Worm (Caenorhabditis elegans) whole organism, L1 larva: Measurements from ENCODE around the gene C23H3.5.

Source experiments
- C04F5.9 ChIP-seq: sonication (generic microtip); optimal IDR thresholded peaks from 2 replicates; lab custom pipeline; 2016; ENCODE audit warnings: missing genetic modification characterization, missing compliant biosample characterization
- ceh-8 ChIP-seq: fragments of 200-800 bp; sonication (Bioruptor generic); optimal IDR thresholded peaks from 2 replicates; lab custom pipeline; 2018; ENCODE audit warnings: mild to moderate bottlenecking, missing genetic modification characterization, moderate library complexity, missing compliant biosample characterization
- ceh-90 ChIP-seq: sonication (generic microtip); optimal IDR thresholded peaks from 2 replicates; lab custom pipeline; 2016; ENCODE audit warnings: missing genetic modification characterization, missing compliant biosample characterization
- efl-3 ChIP-seq: fragments of 200-800 bp; sonication (Bioruptor generic); optimal IDR thresholded peaks from 2 replicates; lab custom pipeline; 2018; ENCODE audit warnings: mild to moderate bottlenecking, missing genetic modification characterization, missing compliant biosample characterization
- egl-27 ChIP-seq, 2 experiments: fragments of 150-350 bp in 1 of 2; sonication (generic microtip); optimal IDR thresholded peaks; 3 replicates each; lab custom pipeline; 2017 to 2018; ENCODE audit warnings: missing biosample characterization in 2 of 2, missing genetic modification characterization in 2 of 2, missing genetic modification reagents in 2 of 2
- fkh-10 ChIP-seq: sonication (generic microtip); optimal IDR thresholded peaks from 2 replicates; lab custom pipeline; 2017; ENCODE audit warnings: missing biosample characterization, missing genetic modification reagents, missing genetic modification characterization
- jun-1 ChIP-seq: fragments of 150-350 bp; optimal IDR thresholded peaks from 2 replicates; lab custom pipeline; 2014; ENCODE audit warnings: missing biosample characterization, missing genetic modification reagents, missing genetic modification characterization
- lin-13 ChIP-seq: fragments of 150-350 bp; optimal IDR thresholded peaks from 2 replicates; lab custom pipeline; 2014; ENCODE audit warnings: missing biosample characterization, missing genetic modification reagents, missing genetic modification characterization
- lin-39 ChIP-seq: fragments of 150-350 bp; optimal IDR thresholded peaks from 2 replicates; lab custom pipeline; 2014; ENCODE audit warnings: missing biosample characterization, missing genetic modification reagents, missing genetic modification characterization
- lir-3 ChIP-seq: sonication (generic microtip); optimal IDR thresholded peaks from 2 replicates; lab custom pipeline; 2016; ENCODE audit warnings: mild to moderate bottlenecking, missing genetic modification characterization, moderate library complexity, missing compliant biosample characterization; ENCODE audit not compliant: poor library complexity
- mep-1 ChIP-seq: fragments of 150-350 bp; optimal IDR thresholded peaks from 2 replicates; lab custom pipeline; 2014; ENCODE audit warnings: missing biosample characterization, missing genetic modification characterization
- pqm-1 ChIP-seq: sonication (generic microtip); optimal IDR thresholded peaks from 3 replicates; lab custom pipeline; 2017; ENCODE audit warnings: missing biosample characterization, missing genetic modification characterization
- skn-1 ChIP-seq: fragments of 150-350 bp; optimal IDR thresholded peaks from 2 replicates; lab custom pipeline; 2014; ENCODE audit warnings: missing biosample characterization, missing genetic modification characterization
- tlp-1 ChIP-seq: fragments of 150-350 bp; optimal IDR thresholded peaks from 2 replicates; lab custom pipeline; 2014; ENCODE audit warnings: missing biosample characterization, missing genetic modification characterization

- TF ChIP-seq lin-39 (tag; lab: Kevin White, UChicago), result no peak
- no peak for TF ChIP-seq lin-13 (GFP tag; lab: Kevin White, UChicago)
- no peak for TF ChIP-seq egl-27 (tag; optimal IDR thresholded peaks at IDR 0.05; lab: Kevin White, UChicago)
- TF ChIP-seq ceh-90 (tag; lab: Kevin White, UChicago), result no peak
- no peak for TF ChIP-seq pqm-1 (tag; lab: Kevin White, UChicago)
- TF ChIP-seq jun-1 (tag; lab: Kevin White, UChicago), result no peak
- no peak for TF ChIP-seq skn-1 (tag; lab: Kevin White, UChicago)
- no peak for TF ChIP-seq mep-1 (tag; lab: Kevin White, UChicago)
- TF ChIP-seq ceh-8, result no peak
- no peak for TF ChIP-seq lir-3 (tag; lab: Kevin White, UChicago)
- no peak for TF ChIP-seq efl-3 (GFP tag; lab: Kevin White, UChicago)
- no peak for TF ChIP-seq C04F5.9 (tag; lab: Kevin White, UChicago)
- no peak for TF ChIP-seq tlp-1
- no peak for TF ChIP-seq fkh-10
These were observed 19.1 kb upstream of the C23H3.5 start, which contains the start of gene F23F1.4 for ce11 chrII:28283-28682.
